Worm (Caenorhabditis elegans): ENCODE measurements around the gene nhr-53.

ce11 chrV:15699799-15700198 is 2.4 kb downstream of the nhr-53 start, which contains the start of gene nhr-199:
- TF ChIP-seq nhr-12 (tag; optimal IDR thresholded peaks at IDR 0.05) (no peak), hlh-1 (tag; optimal IDR thresholded peaks at IDR 0.05) (no peak), lin-13 (tag; optimal IDR thresholded peaks at IDR 0.05) (no peak), unc-62 (GFP tag; optimal IDR thresholded peaks at IDR 0.05) (no peak)

Measured in whole organism, mixed stage, embryonic.